Fruit fly (Drosophila melanogaster) whole organism, embryonic: ENCODE measurements around the gene CG14327.

ENCODE experiments used
- Bgb ChIP-seq: fragments of 200-800 bp; sonication (Bioruptor generic); IDR thresholded peaks from 2 replicates; pipeline ENCODE4 v1.3.6; 2022; ENCODE audit warnings: missing biosample characterization, missing genetic modification characterization; ENCODE audit not compliant: partially characterized antibody
- Blimp-1 ChIP-seq: fragments of 200-800 bp; sonication (Bioruptor generic); optimal IDR thresholded peaks from 3 replicates; lab custom pipeline; 2018; ENCODE audit warnings: missing biosample characterization, missing genetic modification characterization, mild to moderate bottlenecking, moderate library complexity, missing genetic modification reagents
- CG10462 ChIP-seq: fragments of 200-800 bp; sonication (Bioruptor generic); optimal IDR thresholded peaks from 2 replicates; lab custom pipeline; 2016; ENCODE audit warnings: missing biosample characterization, missing genetic modification characterization
- CG14441 ChIP-seq: fragments of 200-800 bp; sonication (Bioruptor generic); IDR thresholded peaks from 2 replicates; pipeline ENCODE4 v1.3.6; 2022; ENCODE audit warnings: missing biosample characterization, missing genetic modification characterization
- CG15601 ChIP-seq: fragments of 200-800 bp; sonication (Bioruptor generic); optimal IDR thresholded peaks from 3 replicates; lab custom pipeline; 2019; ENCODE audit warnings: missing biosample characterization, mild to moderate bottlenecking, missing genetic modification characterization, moderate library complexity
- CG15696 ChIP-seq: fragments of 200-800 bp; sonication (Bioruptor generic); optimal IDR thresholded peaks from 2 replicates; lab custom pipeline; 2019; ENCODE audit warnings: missing biosample characterization, mild to moderate bottlenecking, missing genetic modification characterization, moderate library complexity
- CG33557 ChIP-seq: fragments of 200-800 bp; sonication (Bioruptor generic); optimal IDR thresholded peaks from 2 replicates; lab custom pipeline; 2019; ENCODE audit warnings: missing biosample characterization, mild to moderate bottlenecking, missing genetic modification characterization, moderate library complexity
- CG3847 ChIP-seq: fragments of 200-800 bp; sonication (Bioruptor generic); IDR thresholded peaks from 2 replicates; pipeline ENCODE4 v1.3.6; 2022; ENCODE audit warnings: missing biosample characterization, missing genetic modification characterization
- CG4282 ChIP-seq: fragments of 200-800 bp; sonication (Bioruptor generic); optimal IDR thresholded peaks from 2 replicates; lab custom pipeline; 2016; ENCODE audit warnings: missing biosample characterization, missing genetic modification characterization
- CG4707 ChIP-seq: fragments of 200-800 bp; sonication (Bioruptor generic); optimal IDR thresholded peaks from 2 replicates; lab custom pipeline; 2018; ENCODE audit warnings: missing biosample characterization, mild to moderate bottlenecking, missing genetic modification characterization, moderate library complexity
- CG8924 ChIP-seq: fragments of 200-800 bp; optimal IDR thresholded peaks from 3 replicates; lab custom pipeline; 2019; ENCODE audit warnings: missing biosample characterization, mild to moderate bottlenecking, missing genetic modification characterization, moderate library complexity
- CG9437 ChIP-seq: fragments of 200-800 bp; sonication (Bioruptor generic); optimal IDR thresholded peaks from 2 replicates; lab custom pipeline; 2018; ENCODE audit warnings: missing biosample characterization, mild to moderate bottlenecking, missing genetic modification characterization
- CG9817 ChIP-seq: fragments of 200-800 bp; sonication (Bioruptor generic); optimal IDR thresholded peaks from 2 replicates; lab custom pipeline; 2018; ENCODE audit warnings: missing biosample characterization, mild to moderate bottlenecking, missing genetic modification characterization, moderate library complexity
- Chrac-16 ChIP-seq: fragments of 200-800 bp; sonication (Bioruptor generic); optimal IDR thresholded peaks from 3 replicates; lab custom pipeline; 2016; ENCODE audit warnings: missing biosample characterization, missing genetic modification characterization
- D19B ChIP-seq: fragments of 200-800 bp; sonication (Bioruptor generic); optimal IDR thresholded peaks from 2 replicates; lab custom pipeline; 2017; ENCODE audit warnings: missing biosample characterization, mild to moderate bottlenecking, missing genetic modification characterization
- Deaf1 ChIP-seq: fragments of 200-800 bp; optimal IDR thresholded peaks from 3 replicates; lab custom pipeline; 2019; ENCODE audit warnings: missing biosample characterization, mild to moderate bottlenecking, missing genetic modification characterization, moderate library complexity
- Dfd ChIP-seq, 2 experiments: fragments of >200 bp; optimal IDR thresholded peaks; 2 replicates each; lab custom pipeline; 2017; ENCODE audit warnings: missing biosample characterization in 2 of 2, missing genetic modification characterization in 2 of 2
- E2f2 ChIP-seq: fragments of 200-800 bp; sonication (Bioruptor generic); IDR thresholded peaks from 2 replicates; pipeline ENCODE4 v1.3.6; 2022; ENCODE audit warnings: missing biosample characterization, missing genetic modification characterization
- Elba2 ChIP-seq: fragments of 200-800 bp; sonication (Bioruptor generic); optimal IDR thresholded peaks from 3 replicates; lab custom pipeline; 2016; ENCODE audit warnings: missing biosample characterization, missing genetic modification characterization
- Ets97D ChIP-seq: fragments of 200-800 bp; sonication (Bioruptor generic); optimal IDR thresholded peaks from 3 replicates; lab custom pipeline; 2016; ENCODE audit warnings: missing biosample characterization, missing genetic modification characterization
- HHEX ChIP-seq: fragments of 200-800 bp; sonication (Bioruptor generic); optimal IDR thresholded peaks from 3 replicates; lab custom pipeline; 2017; ENCODE audit warnings: missing biosample characterization, mild to moderate bottlenecking, missing genetic modification characterization, missing genetic modification reagents
- Hr3 ChIP-seq: fragments of 200-800 bp; sonication (Bioruptor generic); optimal IDR thresholded peaks from 3 replicates; lab custom pipeline; 2016; ENCODE audit warnings: missing biosample characterization, missing genetic modification characterization
- Hr39 ChIP-seq: fragments of >200 bp; optimal IDR thresholded peaks from 2 replicates; lab custom pipeline; 2017
- Med ChIP-seq: fragments of 200-800 bp; sonication (Bioruptor generic); peaks from one replicate; lab custom pipeline; 2016; ENCODE audit warnings: missing biosample characterization, missing genetic modification characterization, mild to moderate bottlenecking, inconsistent platforms, moderate library complexity
- NC2β ChIP-seq: fragments of 200-800 bp; sonication (Bioruptor generic); optimal IDR thresholded peaks from 2 replicates; lab custom pipeline; 2016; ENCODE audit warnings: missing biosample characterization, missing genetic modification characterization
- NFAT ChIP-seq: fragments of 200-800 bp; sonication (Bioruptor generic); IDR thresholded peaks from 2 replicates; pipeline ENCODE4 v1.3.6; 2022; ENCODE audit warnings: missing biosample characterization, missing genetic modification characterization
- NfI ChIP-seq: fragments of 200-800 bp; sonication (Bioruptor generic); optimal IDR thresholded peaks from 3 replicates; lab custom pipeline; 2018; ENCODE audit warnings: missing biosample characterization, mild to moderate bottlenecking, missing genetic modification characterization, moderate library complexity
- Optix ChIP-seq: fragments of 200-800 bp; sonication (Bioruptor generic); IDR thresholded peaks from 3 replicates; pipeline ENCODE4 v1.3.6; 2022; ENCODE audit warnings: missing biosample characterization, missing genetic modification characterization
- Ravus ChIP-seq: fragments of 200-800 bp; sonication (Bioruptor generic); IDR thresholded peaks from 2 replicates; pipeline ENCODE4 v1.3.6; 2022; ENCODE audit warnings: missing biosample characterization, missing genetic modification characterization
- abd-A ChIP-seq: fragments of 200-800 bp; sonication (Bioruptor generic); optimal IDR thresholded peaks from 3 replicates; lab custom pipeline; 2019; ENCODE audit warnings: missing biosample characterization, mild to moderate bottlenecking, missing genetic modification characterization, moderate library complexity
- ara ChIP-seq: fragments of 200-800 bp; sonication (Bioruptor generic); IDR thresholded peaks from 2 replicates; pipeline ENCODE4 v1.3.6; 2022; ENCODE audit warnings: missing biosample characterization, missing genetic modification characterization
- btn ChIP-seq: fragments of 200-800 bp; sonication (Bioruptor generic); optimal IDR thresholded peaks from 2 replicates; lab custom pipeline; 2016; ENCODE audit warnings: missing biosample characterization, missing genetic modification characterization
- corto ChIP-seq: fragments of 200-800 bp; sonication (Bioruptor generic); optimal IDR thresholded peaks from 2 replicates; lab custom pipeline; 2016; ENCODE audit warnings: missing biosample characterization, mild to moderate bottlenecking, missing genetic modification characterization, moderate library complexity
- dan ChIP-seq: fragments of 200-800 bp; sonication (Bioruptor generic); IDR thresholded peaks from 2 replicates; pipeline ENCODE4 v1.3.6; 2022; ENCODE audit warnings: missing biosample characterization, missing genetic modification characterization
- exex ChIP-seq: fragments of 200-800 bp; sonication (Bioruptor generic); optimal IDR thresholded peaks from 4 replicates; lab custom pipeline; 2018; ENCODE audit warnings: missing biosample characterization, mild to moderate bottlenecking, missing genetic modification characterization, moderate library complexity
- fu2 ChIP-seq: fragments of 200-800 bp; sonication (Bioruptor generic); optimal IDR thresholded peaks from 2 replicates; lab custom pipeline; 2016; ENCODE audit warnings: missing biosample characterization, missing genetic modification characterization
- gcm2 ChIP-seq: fragments of 200-800 bp; sonication (Bioruptor generic); optimal IDR thresholded peaks from 2 replicates; lab custom pipeline; 2016; ENCODE audit warnings: missing biosample characterization, missing genetic modification characterization
- gsb ChIP-seq: fragments of 200-800 bp; sonication (Bioruptor generic); IDR thresholded peaks from 2 replicates; pipeline ENCODE4 v1.3.6; 2022; ENCODE audit warnings: missing biosample characterization, missing genetic modification characterization
- jigr1 ChIP-seq: fragments of 200-800 bp; sonication (Bioruptor generic); IDR thresholded peaks from 3 replicates; pipeline ENCODE4 v1.3.6; 2022; ENCODE audit warnings: missing biosample characterization, missing genetic modification characterization
- lmd ChIP-seq: fragments of 200-800 bp; sonication (Bioruptor generic); IDR thresholded peaks from 2 replicates; pipeline ENCODE4 v1.3.6; 2022; ENCODE audit warnings: missing biosample characterization, missing genetic modification characterization
- pho ChIP-seq: fragments of 200-800 bp; sonication (Bioruptor generic); optimal IDR thresholded peaks from 2 replicates; lab custom pipeline; 2016; ENCODE audit warnings: missing biosample characterization, missing genetic modification characterization
- pros ChIP-seq: fragments of 200-800 bp; sonication (Bioruptor generic); optimal IDR thresholded peaks from 3 replicates; lab custom pipeline; 2019; ENCODE audit warnings: missing biosample characterization, mild to moderate bottlenecking, missing genetic modification characterization, moderate library complexity
- salm ChIP-seq: fragments of 200-800 bp; sonication (Bioruptor generic); optimal IDR thresholded peaks from 2 replicates; lab custom pipeline; 2018; ENCODE audit warnings: missing biosample characterization, mild to moderate bottlenecking, missing genetic modification characterization
- schlank ChIP-seq: fragments of 200-800 bp; sonication (Bioruptor generic); optimal IDR thresholded peaks from 2 replicates; lab custom pipeline; 2018; ENCODE audit warnings: missing biosample characterization, mild to moderate bottlenecking, missing genetic modification characterization
- tap ChIP-seq: fragments of 200-800 bp; optimal IDR thresholded peaks from 3 replicates; lab custom pipeline; 2019; ENCODE audit warnings: missing biosample characterization, mild to moderate bottlenecking, missing genetic modification characterization, moderate library complexity
- tna ChIP-seq: fragments of 200-800 bp; sonication (Bioruptor generic); IDR thresholded peaks from 2 replicates; pipeline ENCODE4 v1.3.6; 2022; ENCODE audit warnings: missing biosample characterization, missing genetic modification characterization; ENCODE audit not compliant: partially characterized antibody
- trem ChIP-seq: fragments of 200-800 bp; optimal IDR thresholded peaks from 3 replicates; lab custom pipeline; 2019; ENCODE audit warnings: missing biosample characterization, mild to moderate bottlenecking, missing genetic modification characterization, moderate library complexity
- tx ChIP-seq: fragments of 200-800 bp; sonication (Bioruptor generic); optimal IDR thresholded peaks from 2 replicates; lab custom pipeline; 2016; ENCODE audit warnings: missing biosample characterization, missing genetic modification characterization
- vnd ChIP-seq: fragments of 200-800 bp; sonication (Bioruptor generic); IDR thresholded peaks from 3 replicates; pipeline ENCODE4 v1.3.6; 2022; ENCODE audit warnings: missing biosample characterization, missing genetic modification characterization; ENCODE audit not compliant: partially characterized antibody
- zf30C ChIP-seq: fragments of 200-800 bp; sonication (Bioruptor generic); optimal IDR thresholded peaks from 3 replicates; lab custom pipeline; 2018; ENCODE audit warnings: missing biosample characterization, mild to moderate bottlenecking, missing genetic modification characterization

The CG14327 gene

DNA sequence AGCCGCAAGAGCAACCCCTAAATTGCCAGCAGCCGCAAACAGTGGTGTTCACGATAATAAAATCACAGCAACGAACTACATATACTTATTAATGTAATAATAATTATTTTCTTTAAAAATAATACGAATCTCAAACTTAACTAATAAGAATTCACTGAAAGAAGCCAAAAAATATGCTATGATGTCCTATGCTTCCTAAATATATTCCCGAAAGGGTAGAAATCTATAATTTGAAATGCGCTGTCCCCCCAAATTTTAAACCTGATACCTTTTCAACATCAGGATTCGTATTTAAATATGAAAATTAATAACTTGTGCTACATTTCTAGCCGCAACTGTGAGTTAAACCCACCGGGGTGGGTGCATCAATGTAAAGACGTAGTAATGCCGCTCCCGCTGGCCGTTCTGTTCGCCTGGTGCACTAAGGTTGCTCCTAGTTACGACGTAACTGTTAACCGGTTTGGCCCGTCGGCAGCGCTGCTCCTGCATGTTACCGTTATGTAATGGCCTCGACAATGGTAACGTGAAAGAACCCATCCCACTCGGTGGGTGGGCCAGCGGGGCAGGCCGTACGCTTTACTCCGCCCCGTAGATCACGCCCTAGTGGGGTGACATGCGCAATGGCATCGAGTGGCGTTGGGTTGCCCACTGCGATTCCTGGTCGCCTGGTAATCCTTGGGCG lies 9.2 kb upstream of the CG14327 start (continued):
- TF ChIP-seq NC2β (GFP tag; lab: Kevin White, UChicago) (peak; percentile 15), Blimp-1 (GFP tag; lab: Kevin White, UChicago) (peak; percentile 76), E2f2 (GFP tag; lab: Robert Waterston, UW) (peak; percentile 21; the same call in 1 of the 2 replicates), btn (GFP tag; lab: Kevin White, UChicago) (no peak), tna (GFP tag; lab: Robert Waterston, UW) (no peak), corto (GFP tag; lab: Kevin White, UChicago) (no peak), lmd (GFP tag; lab: Robert Waterston, UW) (peak; percentile 83), salm (tag; lab: Kevin White, UChicago) (peak; percentile 75), HHEX (GFP tag; lab: Kevin White, UChicago) (peak; percentile 75), D19B (GFP tag; lab: Kevin White, UChicago) (peak; percentile 70), CG3847 (GFP tag; lab: Robert Waterston, UW) (peak; percentile 64), fu2 (GFP tag; lab: Kevin White, UChicago) (no peak), Optix (no peak; the same call in 2 of the 3 replicates), tap (tag; lab: Kevin White, UChicago) (peak; percentile 76), CG14441 (GFP tag; lab: Robert Waterston, UW) (peak; percentile 64), jigr1 (GFP tag; lab: Robert Waterston, UW) (no peak), trem (peak; percentile 82), Hr3 (GFP tag; lab: Kevin White, UChicago) (peak; percentile 76), NfI (peak; percentile 82), Deaf1 (peak; percentile 38), Elba2 (GFP tag; lab: Kevin White, UChicago) (peak; percentile 41), CG9437 (peak; percentile 92), CG4707 (peak; percentile 46), exex (tag; lab: Kevin White, UChicago) (peak; percentile 32), Chrac-16 (GFP tag; lab: Kevin White, UChicago) (peak; percentile 81), Bgb (GFP tag; lab: Robert Waterston, UW) (peak; percentile 55; the same call in 1 of the 2 replicates), ara (GFP tag; lab: Robert Waterston, UW) (no peak; the same call in none of the 2 replicates), CG9817 (tag; lab: Kevin White, UChicago) (peak; percentile 70), CG10462 (GFP tag; lab: Kevin White, UChicago) (peak; percentile 80), dan (GFP tag; lab: Robert Waterston, UW) (peak; percentile 53; the same call in 1 of the 2 replicates), Hr39 (no peak), CG8924 (tag; lab: Kevin White, UChicago) (peak; percentile 94), CG15601 (peak; percentile 82), abd-A (peak; percentile 66), gsb (GFP tag; lab: Robert Waterston, UW) (no peak; the same call in 1 of the 2 replicates), Ravus (GFP tag; lab: Robert Waterston, UW) (no peak), schlank (peak; percentile 47), gcm2 (GFP tag; lab: Kevin White, UChicago) (peak; percentile 29), pros (GFP tag; lab: Kevin White, UChicago) (peak; percentile 99), CG4282 (GFP tag; lab: Kevin White, UChicago) (no peak), CG15696 (tag; lab: Kevin White, UChicago) (peak; percentile 95), Ets97D (GFP tag; lab: Kevin White, UChicago) (no peak), zf30C (GFP tag; lab: Kevin White, UChicago) (no peak), Dfd (GFP tag; optimal IDR thresholded peaks at IDR 0.05; lab: Kevin White, UChicago) (no peak), Med (peak; percentile 78), pho (no peak), tx (GFP tag; lab: Kevin White, UChicago) (no peak), CG33557 (GFP tag; lab: Kevin White, UChicago) (peak; percentile 85), vnd (0 out of 3 replicates have a peak, but pooled peaks have one; percentile 27), NFAT (GFP tag; lab: Robert Waterston, UW) (0 out of 2 replicates have a peak, but pooled peaks have one; percentile 40)
